Worm (Caenorhabditis elegans) whole organism, L4/young adult: Measurements from ENCODE around the gene klc-2.

ENCODE experiments used
- W03F9.2 ChIP-seq: fragments of 150-350 bp; optimal IDR thresholded peaks from 2 replicates; lab custom pipeline; 2014; ENCODE audit warnings: missing biosample characterization, missing genetic modification characterization
- dao-5 ChIP-seq: sonication (generic microtip); optimal IDR thresholded peaks from 2 replicates; lab custom pipeline; 2016; ENCODE audit warnings: missing genotype, missing genetic modification characterization, moderate library complexity, missing compliant biosample characterization
- him-1 ChIP-seq: sonication (generic microtip); optimal IDR thresholded peaks from 2 replicates; lab custom pipeline; 2016; ENCODE audit warnings: missing genotype, missing genetic modification reagents, missing genetic modification characterization, missing compliant biosample characterization

ce11 chrV:5580517-5580916 is 695 bp downstream of the klc-2 start:
- TF ChIP-seq W03F9.2 (tag; lab: Kevin White, UChicago) (no peak), dao-5 (tag; lab: Kevin White, UChicago) (no peak), him-1 (tag; lab: Kevin White, UChicago) (no peak)
